Worm (Caenorhabditis elegans): ENCODE measurements around the gene srd-36.

Gene srd-36

DNA sequence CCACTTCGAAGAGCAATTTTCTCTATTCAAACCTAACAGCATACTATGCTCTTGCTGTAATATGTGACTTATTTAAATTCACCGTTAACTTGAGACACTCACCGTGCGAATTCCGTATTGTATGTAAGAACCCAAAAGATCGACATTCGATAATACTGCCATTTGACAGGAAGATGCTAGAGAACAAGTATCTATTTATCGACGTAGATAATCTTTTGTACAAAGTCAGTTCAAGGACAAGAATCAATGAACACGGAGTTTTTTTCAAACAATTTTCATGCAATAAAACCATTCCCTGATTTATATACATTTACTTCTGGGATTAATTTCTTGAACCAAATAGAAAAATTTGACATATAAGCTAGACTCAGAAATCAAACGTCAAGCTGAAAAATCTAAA, 46.3 kb downstream of the srd-36 start, which contains the start of gene K08H2.7:
TSS of gene K08H2.7 (minus strand) at position 173 of the 400 bp plus-strand sequence.
- TF ChIP-seq T23F11.4 (GFP tag; optimal IDR thresholded peaks at IDR 0.05) (no peak), rnt-1 (tag; optimal IDR thresholded peaks at IDR 0.05) (no peak), unc-55 (GFP tag; optimal IDR thresholded peaks at IDR 0.05) (no peak), eyg-1 (tag; optimal IDR thresholded peaks at IDR 0.05) (no peak), tbx-2 (tag; optimal IDR thresholded peaks at IDR 0.05) (no peak), elt-4 (tag; optimal IDR thresholded peaks at IDR 0.05) (no peak), unc-42 (tag; optimal IDR thresholded peaks at IDR 0.05) (no peak), tbx-7 (tag; optimal IDR thresholded peaks at IDR 0.05) (no peak), hlh-13 (GFP tag; optimal IDR thresholded peaks at IDR 0.05) (no peak), ahr-1 (tag; optimal IDR thresholded peaks at IDR 0.05) (no peak), hlh-15 (tag; optimal IDR thresholded peaks at IDR 0.05) (no peak), C08G9.2 (tag; optimal IDR thresholded peaks at IDR 0.05) (no peak)

DNA sequence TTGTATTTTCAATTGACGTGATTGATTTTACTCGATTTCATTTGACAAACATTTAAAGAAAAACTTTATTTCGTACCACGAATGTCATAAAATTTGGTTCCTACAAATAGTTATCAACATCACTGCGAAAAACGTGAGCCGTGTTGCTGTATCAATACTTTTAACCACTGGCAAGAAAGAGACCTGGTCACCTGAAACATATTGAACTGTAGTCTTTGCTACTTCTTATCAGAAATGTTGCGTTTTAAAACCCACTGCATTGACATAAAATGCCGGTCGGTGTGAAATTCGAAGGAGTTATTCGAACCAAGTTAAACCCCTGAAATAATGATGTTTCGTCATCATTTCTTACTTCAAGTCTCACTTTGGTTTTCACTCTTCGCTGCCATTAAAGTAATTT, 47.0 kb downstream of the srd-36 start:
- no peak for TF ChIP-seq nhr-232 (tag; optimal IDR thresholded peaks at IDR 0.05)
- no peak for TF ChIP-seq ttx-3 (tag; optimal IDR thresholded peaks at IDR 0.05)
- TF ChIP-seq unc-86 (tag; optimal IDR thresholded peaks at IDR 0.05) = no peak
- no peak for TF ChIP-seq ama-1 (optimal IDR thresholded peaks at IDR 0.05)
- no peak for TF ChIP-seq zip-5 (tag; optimal IDR thresholded peaks at IDR 0.05)
- no peak for TF ChIP-seq che-1 (tag; optimal IDR thresholded peaks at IDR 0.05)
- TF ChIP-seq ceh-2 (tag; optimal IDR thresholded peaks at IDR 0.05) = no peak
- TF ChIP-seq lin-11 (tag; optimal IDR thresholded peaks at IDR 0.05) = no peak
- TF ChIP-seq hlh-13 (GFP tag; optimal IDR thresholded peaks at IDR 0.05) = no peak
- TF ChIP-seq dve-1 (tag; optimal IDR thresholded peaks at IDR 0.05) = no peak
- TF ChIP-seq ztf-16 (tag; optimal IDR thresholded peaks at IDR 0.05) = no peak
- no peak for TF ChIP-seq Y22D7AL.16 (tag; optimal IDR thresholded peaks at IDR 0.05)
- TF ChIP-seq unc-42 (tag; optimal IDR thresholded peaks at IDR 0.05) = no peak
- no peak for TF ChIP-seq ceh-6 (GFP tag; optimal IDR thresholded peaks at IDR 0.05)
- no peak for TF ChIP-seq ceh-34 (tag; optimal IDR thresholded peaks at IDR 0.05)

DNA sequence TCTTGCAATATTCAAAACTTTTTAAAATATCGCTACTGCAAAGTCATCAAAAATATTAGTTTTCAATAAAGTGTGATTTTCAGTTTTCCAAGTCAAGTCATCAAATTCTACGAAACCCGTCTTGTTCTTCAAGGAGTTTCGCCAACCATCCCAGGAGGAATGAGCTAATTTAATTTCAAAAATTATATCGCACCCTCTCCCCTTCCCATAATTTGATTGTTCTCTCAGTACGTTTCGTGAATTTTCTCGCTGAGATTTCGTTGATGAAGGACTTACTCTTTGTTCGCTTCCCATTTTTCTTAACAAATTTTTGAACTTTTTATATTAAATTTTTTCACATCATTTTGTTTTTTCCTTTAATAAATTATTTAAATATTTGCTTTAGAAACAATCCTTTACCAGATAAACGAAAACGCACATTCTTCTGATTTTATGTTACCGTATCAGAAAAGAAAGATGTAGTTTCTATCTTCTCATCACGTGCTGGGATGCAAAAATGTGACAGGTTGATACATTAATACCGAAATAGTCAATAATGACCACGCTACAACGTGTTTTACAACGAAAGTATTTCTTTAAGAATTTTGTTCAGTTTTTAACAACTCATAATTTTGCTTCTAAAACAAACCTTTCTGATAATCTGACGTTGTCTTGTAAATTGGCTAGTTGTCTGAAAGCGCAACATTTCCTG, 47.8 kb downstream of the srd-36 start:
- no peak for TF ChIP-seq unc-86 (tag; optimal IDR thresholded peaks at IDR 0.05)
- no peak for TF ChIP-seq pqm-1 (tag; optimal IDR thresholded peaks at IDR 0.05)
- peak; percentile 97 for TF ChIP-seq unc-42 (tag; optimal IDR thresholded peaks at IDR 0.05)
- TF ChIP-seq K02D7.2 (tag; optimal IDR thresholded peaks at IDR 0.05) = no peak
- TF ChIP-seq sox-4 (tag; optimal IDR thresholded peaks at IDR 0.05) = no peak

DNA sequence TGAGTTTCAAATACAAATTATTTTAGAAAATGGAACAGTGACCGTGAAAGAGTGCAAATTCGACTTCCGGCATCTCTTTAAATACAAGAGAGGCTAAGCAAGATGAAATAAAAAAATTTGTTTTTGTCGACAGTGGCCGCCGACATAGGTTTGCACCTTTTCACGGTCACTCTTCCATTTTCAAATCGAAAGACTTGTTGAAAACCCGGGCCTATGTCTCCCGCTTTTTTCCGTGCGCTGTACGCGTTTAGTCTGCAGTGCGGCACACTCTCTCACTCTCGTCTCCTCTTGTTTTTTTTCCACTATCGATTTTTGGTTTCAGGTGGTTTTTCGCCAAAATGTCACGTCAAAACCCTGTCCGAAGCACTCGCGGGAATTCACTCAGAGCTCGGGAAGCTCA, 49.5 kb downstream of the srd-36 start, which contains the start of gene hpl-1:
TSS of gene hpl-1 (plus strand) at position 301 of the 400 bp plus-strand sequence.
- no peak for TF ChIP-seq ceh-18 (tag; optimal IDR thresholded peaks at IDR 0.05)
- no peak for TF ChIP-seq hlh-15 (tag; optimal IDR thresholded peaks at IDR 0.05)
- no peak for TF ChIP-seq syd-9 (tag; optimal IDR thresholded peaks at IDR 0.05)
- peak; percentile 10 for TF ChIP-seq K09A11.1 (tag; optimal IDR thresholded peaks at IDR 0.05; ENCODE audit: insufficient read depth)

Data from whole organism, late embryonic.